Worm (Caenorhabditis elegans): ENCODE measurements around the gene T24A6.17.

DNA sequence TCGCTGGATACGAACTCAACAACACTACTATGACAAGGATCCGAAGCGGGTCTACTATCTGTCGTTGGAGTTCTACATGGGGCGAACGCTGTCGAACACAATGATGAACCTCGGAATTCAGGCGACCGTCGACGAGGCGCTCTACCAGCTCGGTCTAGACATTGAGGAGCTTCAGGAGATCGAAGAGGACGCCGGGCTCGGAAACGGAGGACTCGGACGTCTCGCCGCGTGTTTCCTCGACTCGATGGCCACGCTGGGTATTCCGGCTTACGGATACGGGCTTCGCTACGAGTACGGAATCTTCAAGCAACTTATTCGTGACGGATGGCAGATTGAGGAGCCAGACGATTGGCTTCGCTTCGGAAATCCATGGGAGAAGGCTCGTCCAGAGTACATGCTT is 17.4 kb upstream of the T24A6.17 start:
- TF ChIP-seq elt-1 (tag; optimal IDR thresholded peaks at IDR 0.05): no peak
- no peak for TF ChIP-seq egl-27 (tag; optimal IDR thresholded peaks at IDR 0.05)
- no peak for TF ChIP-seq skn-1 (tag; optimal IDR thresholded peaks at IDR 0.05)
- TF ChIP-seq ztf-4 (tag; optimal IDR thresholded peaks at IDR 0.05): no peak
- no peak for TF ChIP-seq mdl-1 (tag; optimal IDR thresholded peaks at IDR 0.05)
- no peak for TF ChIP-seq nhr-28 (tag; optimal IDR thresholded peaks at IDR 0.05)
- TF ChIP-seq pha-4 (tag; optimal IDR thresholded peaks at IDR 0.05): no peak
- no peak for TF ChIP-seq nhr-77 (tag; optimal IDR thresholded peaks at IDR 0.05)

Data from whole organism, L3 larva.